Worm (Caenorhabditis elegans): ENCODE measurements around the gene T24C4.10.

- no peak for TF ChIP-seq ztf-11 (tag; optimal IDR thresholded peaks at IDR 0.05)
- TF ChIP-seq ceh-82 (tag; optimal IDR thresholded peaks at IDR 0.05), result no peak
- TF ChIP-seq nhr-77 (tag; optimal IDR thresholded peaks at IDR 0.05), result no peak
- TF ChIP-seq nhr-12 (tag; optimal IDR thresholded peaks at IDR 0.05), result no peak
- no peak for TF ChIP-seq lin-13 (GFP tag; optimal IDR thresholded peaks at IDR 0.05)
- TF ChIP-seq elt-1 (tag; optimal IDR thresholded peaks at IDR 0.05), result no peak
- no peak for TF ChIP-seq sma-3 (GFP tag; optimal IDR thresholded peaks at IDR 0.05)
- TF ChIP-seq unc-62 (GFP tag; optimal IDR thresholded peaks at IDR 0.05), result no peak
- no peak for TF ChIP-seq unc-39 (tag; optimal IDR thresholded peaks at IDR 0.05)
- no peak for TF ChIP-seq egl-27 (tag; optimal IDR thresholded peaks at IDR 0.05)
- no peak for TF ChIP-seq lin-11 (tag; optimal IDR thresholded peaks at IDR 0.05)
These were observed 48.4 kb downstream of the T24C4.10 start, which contains the start of gene far-8 for ce11 chrIII:842630-843029.

All from whole organism, L2 larva.